Worm (Caenorhabditis elegans) whole organism, early embryonic: Measurements from ENCODE around the gene Y49A10A.2.

ENCODE experiments used
- B0310.2 ChIP-seq: sonication (generic microtip); optimal IDR thresholded peaks from 2 replicates; lab custom pipeline; 2016; ENCODE audit warnings: mild to moderate bottlenecking, missing genetic modification characterization, missing compliant biosample characterization
- F13C5.2 ChIP-seq: sonication (generic microtip); optimal IDR thresholded peaks from 2 replicates; lab custom pipeline; 2017; ENCODE audit warnings: mild to moderate bottlenecking, missing genetic modification characterization, inconsistent platforms, missing compliant biosample characterization
- aly-1 ChIP-seq: sonication (generic microtip); optimal IDR thresholded peaks from 2 replicates; lab custom pipeline; 2016; ENCODE audit warnings: missing genetic modification characterization, missing compliant biosample characterization
- ama-1 ChIP-seq: fragments of 150-350 bp; optimal IDR thresholded peaks from 2 replicates; lab custom pipeline; 2014
- ceh-13 ChIP-seq: fragments of 200-800 bp; sonication (Bioruptor generic); optimal IDR thresholded peaks from 2 replicates; lab custom pipeline; 2018; ENCODE audit warnings: mild to moderate bottlenecking, missing genetic modification characterization, missing compliant biosample characterization
- ceh-36 ChIP-seq: sonication (generic microtip); optimal IDR thresholded peaks from 2 replicates; lab custom pipeline; 2016; ENCODE audit warnings: missing genetic modification characterization, inconsistent platforms, missing compliant biosample characterization
- ets-7 ChIP-seq: sonication (generic microtip); optimal IDR thresholded peaks from 2 replicates; lab custom pipeline; 2016; ENCODE audit warnings: missing genotype, missing genetic modification characterization, missing compliant biosample characterization
- flt-1 ChIP-seq: fragments of 200-800 bp; sonication (Bioruptor generic); IDR thresholded peaks from 2 replicates; pipeline ENCODE4 v1.3.6; 2022; ENCODE audit warnings: missing genetic modification characterization, missing compliant biosample characterization
- hmbx-1 ChIP-seq: sonication (generic microtip); optimal IDR thresholded peaks from 2 replicates; lab custom pipeline; 2016; ENCODE audit warnings: mild to moderate bottlenecking, missing genetic modification characterization, missing compliant biosample characterization
- hmg-4 ChIP-seq: fragments of 200-800 bp; sonication (Bioruptor generic); optimal IDR thresholded peaks from 2 replicates; lab custom pipeline; 2018; ENCODE audit warnings: mild to moderate bottlenecking, missing genetic modification characterization, missing compliant biosample characterization
- hnd-1 ChIP-seq: sonication (generic microtip); optimal IDR thresholded peaks from 2 replicates; lab custom pipeline; 2016; ENCODE audit warnings: missing genetic modification characterization, missing compliant biosample characterization
- pes-1 ChIP-seq: fragments of 200-800 bp; sonication (Bioruptor generic); IDR thresholded peaks from 2 replicates; pipeline ENCODE4 v1.3.6; 2022; ENCODE audit warnings: missing genetic modification reagents, missing genetic modification characterization, missing compliant biosample characterization
- scrt-1 ChIP-seq: fragments of 200-800 bp; sonication (Bioruptor generic); IDR thresholded peaks from 2 replicates; pipeline ENCODE4 v1.3.6; 2022; ENCODE audit warnings: missing genetic modification characterization, missing compliant biosample characterization
- sea-1 ChIP-seq: fragments of 200-800 bp; sonication (Bioruptor generic); conservative IDR thresholded peaks from 2 replicates; pipeline ENCODE4 v1.3.6; 2022; ENCODE audit warnings: missing genetic modification characterization, missing compliant biosample characterization
- tbx-11 ChIP-seq: fragments of 200-800 bp; sonication (Bioruptor generic); IDR thresholded peaks from 2 replicates; pipeline ENCODE4 v1.3.6; 2022; ENCODE audit warnings: missing genetic modification characterization, missing compliant biosample characterization
- tbx-37 ChIP-seq: fragments of 200-800 bp; sonication (Bioruptor generic); conservative IDR thresholded peaks from 2 replicates; pipeline ENCODE4 v1.3.6; 2022; ENCODE audit warnings: missing genetic modification reagents, missing genetic modification characterization, missing compliant biosample characterization
- tra-4 ChIP-seq: sonication (generic microtip); optimal IDR thresholded peaks from 2 replicates; lab custom pipeline; 2017; ENCODE audit warnings: missing genetic modification characterization, missing compliant biosample characterization

The Y49A10A.2 gene

DNA sequence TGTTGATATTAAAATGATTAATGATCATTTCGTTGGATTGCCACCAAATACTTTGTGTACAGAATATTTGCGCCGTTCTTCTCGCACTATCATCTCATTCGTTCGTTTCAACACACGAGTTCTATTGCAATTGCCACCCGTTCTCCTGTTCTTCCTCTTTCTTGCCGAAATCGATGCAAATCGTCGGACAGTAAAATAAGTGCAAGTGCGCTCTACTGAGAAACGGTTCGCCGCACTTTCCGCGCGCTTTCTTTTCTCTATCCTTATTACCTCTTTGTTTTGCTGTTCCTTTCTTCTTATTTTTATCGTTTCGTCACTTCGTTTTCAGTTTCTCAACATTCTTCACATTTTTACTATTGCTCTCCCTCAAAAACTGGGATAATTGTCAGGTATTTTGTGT, 18.7 kb upstream of the Y49A10A.2 start:
- no peak for TF ChIP-seq sea-1 (GFP tag; lab: Robert Waterston, UW)
- TF ChIP-seq F13C5.2 (tag; lab: Kevin White, UChicago): no peak
- no peak; the same call in 1 of the 2 replicates for TF ChIP-seq tbx-37 (GFP tag; lab: Robert Waterston, UW)
- TF ChIP-seq flt-1 (GFP tag; lab: Robert Waterston, UW): no peak
- TF ChIP-seq hnd-1: no peak
- TF ChIP-seq ama-1 (lab: Kevin White, UChicago): no peak
- TF ChIP-seq hmg-4 (GFP tag; lab: Kevin White, UChicago): no peak
- no peak for TF ChIP-seq hmbx-1 (tag; lab: Kevin White, UChicago)
- no peak for TF ChIP-seq aly-1
- TF ChIP-seq tra-4 (tag; lab: Kevin White, UChicago): no peak

DNA sequence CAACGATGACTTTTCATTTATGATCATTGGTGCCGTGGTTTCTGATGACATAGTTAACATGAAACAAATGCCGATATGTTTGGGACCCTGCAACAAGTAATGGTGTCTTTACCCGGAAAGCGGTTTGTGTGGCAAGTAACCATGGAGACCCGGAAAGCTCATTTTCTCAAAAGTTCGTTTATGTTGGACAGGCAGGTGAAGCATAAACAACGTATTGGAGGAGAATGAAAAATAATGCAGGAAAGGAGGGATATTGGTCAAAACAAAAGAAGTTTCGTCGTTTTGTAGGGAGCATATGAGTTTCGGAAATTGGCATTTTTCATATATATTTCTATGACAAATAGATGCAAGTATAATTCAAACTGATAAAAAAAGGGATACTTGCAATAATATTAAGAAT, 13.9 kb upstream of the Y49A10A.2 start, which contains the start of gene dyf-6:
dyf-6 (minus strand) TSS at position 101 of the 400 bp plus-strand sequence.
- TF ChIP-seq flt-1 (GFP tag; lab: Robert Waterston, UW) (no peak), sea-1 (GFP tag; lab: Robert Waterston, UW) (no peak), hmbx-1 (tag; lab: Kevin White, UChicago) (no peak), B0310.2 (no peak), aly-1 (no peak), ceh-36 (no peak), ets-7 (tag; lab: Kevin White, UChicago) (no peak), ceh-13 (GFP tag; lab: Kevin White, UChicago) (no peak), tra-4 (tag; lab: Kevin White, UChicago) (no peak), F13C5.2 (tag; lab: Kevin White, UChicago) (no peak), pes-1 (no peak), scrt-1 (GFP tag; lab: Robert Waterston, UW) (no peak), hmg-4 (GFP tag; lab: Kevin White, UChicago) (no peak), ama-1 (lab: Kevin White, UChicago) (no peak), tbx-11 (GFP tag; lab: Robert Waterston, UW) (no peak), hnd-1 (no peak), tbx-37 (GFP tag; lab: Robert Waterston, UW) (no peak)

DNA sequence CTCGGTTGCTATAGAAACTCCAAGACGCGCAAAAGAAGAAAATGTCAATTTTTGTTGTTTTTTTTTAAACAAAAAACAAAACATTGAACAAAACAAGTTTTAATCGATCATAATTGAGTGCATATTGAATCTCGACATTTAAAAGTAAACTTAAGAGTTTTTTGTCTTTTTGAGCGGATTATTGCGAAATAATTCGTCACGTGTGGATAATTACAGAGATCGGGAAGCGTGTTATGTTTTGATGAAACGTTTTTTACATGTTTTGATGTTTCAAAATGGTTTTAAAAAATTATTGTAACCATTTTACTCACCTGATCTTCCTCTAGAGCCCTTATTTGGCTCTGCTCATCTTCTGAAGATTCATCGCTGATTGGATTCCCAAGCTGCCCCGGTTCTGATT, 13.5 kb upstream of the Y49A10A.2 start:
- TF ChIP-seq flt-1 (GFP tag; lab: Robert Waterston, UW) (no peak), sea-1 (GFP tag; lab: Robert Waterston, UW) (no peak), hmg-4 (GFP tag; lab: Kevin White, UChicago) (no peak), aly-1 (no peak)

DNA sequence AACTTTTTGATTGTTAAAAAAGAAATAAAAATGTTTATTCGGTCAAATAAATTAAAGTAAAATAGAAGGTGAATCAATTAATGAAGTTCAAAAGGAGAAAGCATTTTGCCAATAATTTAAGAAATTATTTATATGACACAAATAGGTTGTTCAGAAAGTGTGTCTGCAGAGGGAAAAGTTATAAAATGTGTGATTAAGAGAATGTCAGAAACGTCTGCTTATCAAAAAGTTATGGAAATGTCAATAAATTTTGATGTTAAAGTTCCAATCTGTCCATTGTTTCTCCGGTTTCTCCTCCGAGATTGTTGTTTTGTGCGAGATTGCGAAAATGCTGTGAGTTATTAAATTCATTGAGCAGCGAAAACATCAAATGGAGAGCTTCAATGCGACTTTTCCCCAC, 7.2 kb upstream of the Y49A10A.2 start, which contains the start of gene rme-4:
rme-4 (minus strand) TSS at position 168 of the 400 bp plus-strand sequence.
- no peak for TF ChIP-seq scrt-1 (GFP tag; lab: Robert Waterston, UW)

DNA sequence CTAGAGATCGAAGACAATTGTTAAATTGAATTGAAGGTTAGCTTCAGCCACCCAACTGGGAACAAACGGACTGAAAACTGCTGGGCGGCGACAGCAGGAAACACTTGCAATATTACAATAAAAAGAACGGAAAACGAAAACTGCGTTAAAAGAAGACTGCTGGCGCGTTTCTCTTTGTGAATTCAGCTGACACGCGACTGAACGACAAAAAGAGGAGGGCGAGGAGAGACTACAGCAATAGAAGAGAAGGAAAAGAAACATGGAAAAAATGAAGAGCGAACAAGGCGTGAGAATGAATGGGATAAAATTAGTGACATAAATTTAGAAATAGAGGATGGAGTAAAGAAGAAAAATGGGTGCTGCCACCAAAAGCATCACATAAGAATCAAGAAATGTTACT, 5.2 kb upstream of the Y49A10A.2 start:
- TF ChIP-seq flt-1 (GFP tag; lab: Robert Waterston, UW) (0 out of 2 replicates have a peak, but pooled peaks have one; percentile 26), pes-1 (no peak)

DNA sequence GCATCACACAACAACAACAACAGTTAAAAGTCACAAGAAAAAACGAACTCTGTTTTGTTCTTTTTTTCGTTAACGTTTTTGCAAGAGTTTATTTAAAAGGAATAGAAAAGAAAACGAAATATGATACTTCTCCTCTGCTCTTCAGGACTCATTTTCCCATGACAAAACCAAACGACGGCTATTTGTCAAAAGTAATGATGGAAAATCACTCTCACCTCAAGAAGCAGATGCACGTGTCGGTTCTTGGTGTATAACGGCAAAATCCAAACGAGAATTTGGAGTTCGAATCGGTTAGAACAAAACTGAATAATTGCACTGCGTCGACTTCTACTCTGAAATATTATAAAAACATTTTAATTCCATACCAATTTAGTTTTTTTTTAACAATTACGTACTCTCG, 4.5 kb upstream of the Y49A10A.2 start:
- no peak for TF ChIP-seq hmg-4 (GFP tag; lab: Kevin White, UChicago)
- no peak for TF ChIP-seq ama-1 (lab: Kevin White, UChicago)
- TF ChIP-seq ceh-36: no peak
- TF ChIP-seq sea-1 (GFP tag; lab: Robert Waterston, UW): no peak
- no peak for TF ChIP-seq tra-4 (tag; lab: Kevin White, UChicago)
- no peak for TF ChIP-seq tbx-37 (GFP tag; lab: Robert Waterston, UW)
- no peak for TF ChIP-seq tbx-11 (GFP tag; lab: Robert Waterston, UW)
- TF ChIP-seq F13C5.2 (tag; lab: Kevin White, UChicago): no peak
- TF ChIP-seq hmbx-1 (tag; lab: Kevin White, UChicago): no peak
- no peak for TF ChIP-seq ets-7 (tag; lab: Kevin White, UChicago)
- no peak for TF ChIP-seq pes-1
- no peak for TF ChIP-seq B0310.2
- no peak for TF ChIP-seq ceh-13 (GFP tag; lab: Kevin White, UChicago)
- no peak for TF ChIP-seq scrt-1 (GFP tag; lab: Robert Waterston, UW)
- no peak for TF ChIP-seq flt-1 (GFP tag; lab: Robert Waterston, UW)
- TF ChIP-seq aly-1: no peak
- TF ChIP-seq hnd-1: no peak

DNA sequence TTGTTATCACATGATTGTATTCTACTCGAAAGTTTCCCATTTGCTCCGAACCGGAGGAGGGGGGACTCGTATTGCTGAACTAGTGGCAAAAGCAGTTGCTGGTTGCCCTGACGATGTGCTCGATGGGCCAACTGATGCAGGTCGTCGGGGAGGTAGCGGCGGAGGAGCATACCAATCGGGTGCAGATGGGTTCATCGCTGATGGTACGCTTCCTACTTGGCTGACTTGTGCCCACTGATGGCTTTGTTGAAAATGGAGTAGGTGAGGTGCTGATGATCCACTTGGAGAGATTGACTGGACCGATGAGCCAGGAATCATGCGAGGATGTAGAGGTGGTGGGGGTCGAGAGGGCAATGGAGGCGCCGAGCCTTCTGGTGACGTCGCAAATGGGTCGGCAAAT, 1.1 kb upstream of the Y49A10A.2 start:
- TF ChIP-seq hmg-4 (GFP tag; lab: Kevin White, UChicago): peak; percentile 16
- peak; percentile 4 for TF ChIP-seq aly-1
- no peak for TF ChIP-seq hnd-1

DNA sequence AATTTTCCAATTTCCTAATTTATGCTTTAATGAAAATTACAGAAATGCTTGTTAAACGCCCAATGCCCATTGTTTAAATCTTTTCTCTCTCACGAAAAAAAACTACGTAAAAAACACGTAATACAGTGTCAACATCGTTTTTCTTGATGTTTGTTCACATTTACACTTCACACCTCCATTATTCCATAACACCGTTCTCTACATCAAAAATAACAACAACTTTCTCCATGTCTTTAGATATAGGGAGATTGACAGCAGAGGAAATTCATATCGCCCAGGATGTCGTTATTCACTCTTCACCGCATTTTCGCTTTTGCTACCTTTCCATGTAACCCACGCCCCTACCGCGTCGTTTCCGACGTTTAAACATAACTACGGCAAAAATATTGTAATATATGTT, 14.4 kb downstream of the Y49A10A.2 start, which contains the start of gene efhc-1:
efhc-1 (plus strand) TSS at position 301 of the 400 bp plus-strand sequence.
- no peak for TF ChIP-seq tra-4 (tag; lab: Kevin White, UChicago)
- TF ChIP-seq B0310.2: no peak
- TF ChIP-seq tbx-11 (GFP tag; lab: Robert Waterston, UW): no peak
- TF ChIP-seq ceh-13 (GFP tag; lab: Kevin White, UChicago): no peak
- TF ChIP-seq F13C5.2 (tag; lab: Kevin White, UChicago): no peak
- TF ChIP-seq tbx-37 (GFP tag; lab: Robert Waterston, UW): no peak
- TF ChIP-seq scrt-1 (GFP tag; lab: Robert Waterston, UW): no peak
- no peak for TF ChIP-seq ama-1 (lab: Kevin White, UChicago)
- TF ChIP-seq sea-1 (GFP tag; lab: Robert Waterston, UW): no peak
